Worm (Caenorhabditis elegans): ENCODE data around the gene F38A5.22.
A peak's percentile ranks its signal among the peaks of the same experiment; 100 is the strongest.
"Not testable (repeated sequence)": the region's sequence is repeated elsewhere in the genome, so short reads cannot be mapped to it uniquely, and the experiment has no call there.

The F38A5.22 gene

DNA sequence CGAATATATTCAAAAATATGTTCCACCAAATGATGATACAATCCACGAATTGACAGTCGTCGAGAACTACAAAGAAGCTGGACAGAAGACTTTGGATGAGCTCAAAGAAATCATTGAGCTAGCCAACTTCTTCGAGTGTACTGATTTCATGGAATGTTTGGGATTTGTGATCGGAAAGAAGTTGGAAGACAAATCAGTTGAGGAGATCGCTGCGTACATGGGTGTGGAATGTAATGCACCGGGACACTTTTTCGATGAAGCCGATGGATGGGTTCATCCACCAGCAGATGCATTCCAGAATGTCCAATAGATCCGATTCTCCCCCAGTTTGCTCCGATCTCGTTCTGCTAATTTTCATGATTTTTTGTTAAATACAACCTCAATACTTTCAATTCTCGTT lies 7.8 kb upstream of the F38A5.22 start:
- TF ChIP-seq tbx-8 (GFP tag; optimal IDR thresholded peaks at IDR 0.05) (no peak), ztf-11 (tag; optimal IDR thresholded peaks at IDR 0.05) (no peak), cnd-1 (tag; optimal IDR thresholded peaks at IDR 0.05) (no peak), mep-1 (tag; optimal IDR thresholded peaks at IDR 0.05) (no peak), elt-1 (tag; optimal IDR thresholded peaks at IDR 0.05; ENCODE audit: borderline replicate concordance, insufficient read depth) (no peak), lin-13 (tag; optimal IDR thresholded peaks at IDR 0.05) (no peak), flh-1 (GFP tag; optimal IDR thresholded peaks at IDR 0.05) (no peak), unc-39 (tag; optimal IDR thresholded peaks at IDR 0.05) (no peak), pha-4 (tag; optimal IDR thresholded peaks at IDR 0.05) (no peak), nhr-237 (tag; optimal IDR thresholded peaks at IDR 0.05) (no peak), ceh-83 (GFP tag; optimal IDR thresholded peaks at IDR 0.05) (no peak), snpc-4 (tag; optimal IDR thresholded peaks at IDR 0.05) (no peak), nhr-2 (tag; optimal IDR thresholded peaks at IDR 0.05) (no peak), nhr-12 (tag; optimal IDR thresholded peaks at IDR 0.05) (no peak), ces-1 (GFP tag; optimal IDR thresholded peaks at IDR 0.05) (no peak), bed-3 (GFP tag; optimal IDR thresholded peaks at IDR 0.05) (no peak), M03D4.4 (tag; optimal IDR thresholded peaks at IDR 0.05) (no peak), mls-2 (tag; optimal IDR thresholded peaks at IDR 0.05) (no peak), nhr-28 (tag; optimal IDR thresholded peaks at IDR 0.05) (no peak), ham-2 (GFP tag; optimal IDR thresholded peaks at IDR 0.05) (no peak)

ce11 chrIV:6602376-6602775 lies 6.6 kb upstream of the F38A5.22 start, which contains the start of gene F15B10.3:
TSS of gene F15B10.3 (plus strand) at chrIV:6602676.
- TF ChIP-seq cnd-1 (tag; optimal IDR thresholded peaks at IDR 0.05), result no peak
- no peak for TF ChIP-seq unc-62 (GFP tag; optimal IDR thresholded peaks at IDR 0.05)
- TF ChIP-seq lin-13 (tag; optimal IDR thresholded peaks at IDR 0.05), result no peak
- TF ChIP-seq M03D4.4 (tag; optimal IDR thresholded peaks at IDR 0.05), result no peak
- TF ChIP-seq snpc-4 (tag; optimal IDR thresholded peaks at IDR 0.05), result no peak
- no peak for TF ChIP-seq hlh-1 (tag; optimal IDR thresholded peaks at IDR 0.05)
- TF ChIP-seq ces-1 (GFP tag; optimal IDR thresholded peaks at IDR 0.05), result no peak
- no peak for TF ChIP-seq nhr-237 (tag; optimal IDR thresholded peaks at IDR 0.05)
- no peak for TF ChIP-seq bed-3 (GFP tag; optimal IDR thresholded peaks at IDR 0.05)
- TF ChIP-seq blmp-1 (tag; optimal IDR thresholded peaks at IDR 0.05), result no peak
- TF ChIP-seq ceh-39 (tag; optimal IDR thresholded peaks at IDR 0.05), result no peak
- no peak for TF ChIP-seq lin-32 (GFP tag; optimal IDR thresholded peaks at IDR 0.05)
- no peak for TF ChIP-seq mab-5 (tag; optimal IDR thresholded peaks at IDR 0.05)
- TF ChIP-seq mep-1 (tag; optimal IDR thresholded peaks at IDR 0.05), result no peak
- no peak for TF ChIP-seq nhr-76 (tag; optimal IDR thresholded peaks at IDR 0.05)

DNA sequence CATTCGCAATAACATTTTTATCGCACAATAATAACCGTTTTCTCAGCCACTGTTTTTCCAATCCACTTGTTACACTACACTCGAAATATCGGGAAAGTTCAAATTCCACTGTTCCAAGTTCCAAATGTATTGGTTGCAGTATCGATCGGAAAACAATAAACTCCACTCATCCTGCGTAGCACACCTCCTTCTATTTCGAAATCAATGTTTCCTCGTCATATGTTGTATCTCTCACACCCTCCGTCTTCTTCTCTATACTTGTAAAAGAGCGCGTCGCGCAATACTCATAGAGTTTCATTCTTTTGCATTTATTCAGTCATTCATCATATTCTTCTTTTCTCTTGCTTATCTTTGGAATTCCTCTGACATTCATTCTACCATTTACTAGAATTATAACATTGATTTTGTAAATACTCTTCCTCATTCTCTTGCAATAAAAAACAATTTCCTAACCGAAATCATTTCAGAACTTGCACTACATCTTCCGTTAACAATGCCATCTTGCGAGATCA lies 5.5 kb upstream of the F38A5.22 start, which contains the start of gene sup-36:
Gene sup-36 (plus strand): TSS at position 462 of the 512 bp plus-strand sequence.
- TF ChIP-seq hlh-1 (tag; optimal IDR thresholded peaks at IDR 0.05) (peak; percentile 52), ceh-43 (GFP tag; optimal IDR thresholded peaks at IDR 0.05) (no peak), ceh-39 (tag; optimal IDR thresholded peaks at IDR 0.05) (peak; percentile 63)

DNA sequence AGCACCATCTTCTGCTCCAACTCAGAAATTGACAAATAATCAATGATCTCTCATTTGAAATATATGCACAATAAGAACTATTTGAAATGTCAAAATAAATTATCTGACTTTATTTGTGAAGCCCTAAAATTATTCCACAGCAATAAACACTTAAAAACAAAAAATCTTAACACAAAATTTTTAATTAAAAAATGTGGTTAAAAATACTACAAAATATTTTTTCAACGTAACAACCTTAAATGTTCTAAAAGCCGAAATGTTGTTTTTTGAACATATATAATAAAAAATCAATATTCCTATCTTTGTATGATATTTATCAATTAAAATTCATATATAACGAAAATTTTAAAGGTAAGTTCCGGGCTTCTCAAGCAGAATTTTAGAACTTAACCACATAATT lies 3.7 kb upstream of the F38A5.22 start, which contains the start of gene F38A5.8:
Gene F38A5.8 (plus strand): TSS at position 301 of the 400 bp plus-strand sequence.
- no peak for TF ChIP-seq unc-120 (tag; optimal IDR thresholded peaks at IDR 0.05; ENCODE audit: poor library complexity, severe bottlenecking)
- TF ChIP-seq nhr-237 (tag; optimal IDR thresholded peaks at IDR 0.05), result no peak
- no peak for TF ChIP-seq elt-1 (tag; optimal IDR thresholded peaks at IDR 0.05; ENCODE audit: borderline replicate concordance, insufficient read depth)
- TF ChIP-seq ceh-43 (GFP tag; optimal IDR thresholded peaks at IDR 0.05), result no peak
- no peak for TF ChIP-seq elt-3 (tag; optimal IDR thresholded peaks at IDR 0.05)
- TF ChIP-seq ztf-11 (tag; optimal IDR thresholded peaks at IDR 0.05), result no peak
- TF ChIP-seq lin-13 (tag; optimal IDR thresholded peaks at IDR 0.05), result no peak
- TF ChIP-seq ceh-83 (GFP tag; optimal IDR thresholded peaks at IDR 0.05), result no peak
- no peak for TF ChIP-seq nhr-12 (tag; optimal IDR thresholded peaks at IDR 0.05)
- no peak for TF ChIP-seq nhr-2 (tag; optimal IDR thresholded peaks at IDR 0.05)
- no peak for TF ChIP-seq snpc-4 (tag; optimal IDR thresholded peaks at IDR 0.05)
- TF ChIP-seq sem-2 (GFP tag; optimal IDR thresholded peaks at IDR 0.05), result no peak

ce11 chrIV:6598740-6599139 lies 3.0 kb upstream of the F38A5.22 start, which contains the start of gene nspb-5:
TSS of gene nspb-5 (plus strand) at chrIV:6599040.
- TF ChIP-seq pha-4, mls-2, snpc-4 (tag; optimal IDR thresholded peaks at IDR 0.05): not testable (repeated sequence)
